Fruit fly (Drosophila melanogaster) whole organism, embryonic: ENCODE results near the gene CG34334.

ENCODE experiments used
- CG10543 ChIP-seq: fragments of 200-800 bp; sonication (Bioruptor generic); optimal IDR thresholded peaks from 3 replicates; lab custom pipeline; 2017; ENCODE audit warnings: missing biosample characterization, mild to moderate bottlenecking, missing genetic modification characterization, moderate library complexity
- CG10979 ChIP-seq: fragments of 200-800 bp; sonication (Bioruptor generic); optimal IDR thresholded peaks from 2 replicates; lab custom pipeline; 2018; ENCODE audit warnings: missing biosample characterization, mild to moderate bottlenecking, missing genetic modification characterization, moderate library complexity
- CG11085 ChIP-seq: fragments of 200-800 bp; sonication (Bioruptor generic); IDR thresholded peaks from 2 replicates; pipeline ENCODE4 v1.3.6; 2022; ENCODE audit warnings: missing biosample characterization, missing genetic modification characterization
- CG11723 ChIP-seq: fragments of 200-800 bp; sonication (Bioruptor generic); optimal IDR thresholded peaks from 2 replicates; lab custom pipeline; 2017; ENCODE audit warnings: missing biosample characterization, mild to moderate bottlenecking, missing genetic modification characterization
- CG1647 ChIP-seq: fragments of 200-800 bp; sonication (Bioruptor generic); optimal IDR thresholded peaks from 3 replicates; lab custom pipeline; 2016; ENCODE audit warnings: missing biosample characterization, missing genetic modification characterization
- CG17361 ChIP-seq: fragments of 200-800 bp; sonication (Bioruptor generic); IDR thresholded peaks from 3 replicates; pipeline ENCODE4 v1.3.6; 2022; ENCODE audit warnings: missing biosample characterization, missing genetic modification characterization
- CG17802 ChIP-seq: fragments of 200-800 bp; sonication (Bioruptor generic); optimal IDR thresholded peaks from 2 replicates; lab custom pipeline; 2018; ENCODE audit warnings: missing biosample characterization, mild to moderate bottlenecking, missing genetic modification characterization, moderate library complexity
- CG30431 ChIP-seq: fragments of 200-800 bp; sonication (Bioruptor generic); optimal IDR thresholded peaks from 2 replicates; lab custom pipeline; 2017; ENCODE audit warnings: missing biosample characterization, missing genetic modification characterization
- CG3281 ChIP-seq: fragments of 200-800 bp; sonication (Bioruptor generic); optimal IDR thresholded peaks from 3 replicates; lab custom pipeline; 2017; ENCODE audit warnings: missing biosample characterization, mild to moderate bottlenecking, missing genetic modification characterization
- CG33557 ChIP-seq: fragments of 200-800 bp; sonication (Bioruptor generic); optimal IDR thresholded peaks from 2 replicates; lab custom pipeline; 2019; ENCODE audit warnings: missing biosample characterization, mild to moderate bottlenecking, missing genetic modification characterization, moderate library complexity
- CG42726 ChIP-seq: fragments of 200-800 bp; sonication (Bioruptor generic); IDR thresholded peaks from 2 replicates; pipeline ENCODE4 v1.3.6; 2022; ENCODE audit warnings: missing biosample characterization, missing genetic modification characterization; ENCODE audit not compliant: partially characterized antibody
- CG4424 ChIP-seq: fragments of 200-800 bp; sonication (Bioruptor generic); optimal IDR thresholded peaks from 3 replicates; lab custom pipeline; 2016; ENCODE audit warnings: missing biosample characterization, missing genetic modification characterization
- CG4820 ChIP-seq: fragments of 200-800 bp; sonication (Bioruptor generic); optimal IDR thresholded peaks from 3 replicates; lab custom pipeline; 2016; ENCODE audit warnings: missing biosample characterization, missing genetic modification characterization
- CG5180 ChIP-seq: fragments of 200-800 bp; sonication (Bioruptor generic); optimal IDR thresholded peaks from 3 replicates; lab custom pipeline; 2017; ENCODE audit warnings: missing biosample characterization, missing genetic modification characterization, mild to moderate bottlenecking, moderate library complexity, missing genetic modification reagents
- CG6765 ChIP-seq: fragments of 200-800 bp; sonication (Bioruptor generic); optimal IDR thresholded peaks from 3 replicates; lab custom pipeline; 2017; ENCODE audit warnings: missing biosample characterization, mild to moderate bottlenecking, missing genetic modification characterization
- CG7839 ChIP-seq: fragments of 200-800 bp; sonication (Bioruptor generic); optimal IDR thresholded peaks from 3 replicates; lab custom pipeline; 2018; ENCODE audit warnings: missing biosample characterization, mild to moderate bottlenecking, missing genetic modification characterization, moderate library complexity
- CG8944 ChIP-seq: fragments of 200-800 bp; sonication (Bioruptor generic); optimal IDR thresholded peaks from 3 replicates; lab custom pipeline; 2016; ENCODE audit warnings: missing biosample characterization, missing genetic modification characterization
- CG9932 ChIP-seq: fragments of 200-800 bp; sonication (Bioruptor generic); IDR thresholded peaks from 2 replicates; pipeline ENCODE4 v1.3.6; 2022; ENCODE audit warnings: missing biosample characterization, missing genetic modification characterization
- CrebB ChIP-seq: fragments of 200-800 bp; sonication (Bioruptor generic); optimal IDR thresholded peaks from 3 replicates; lab custom pipeline; 2018; ENCODE audit warnings: missing biosample characterization, mild to moderate bottlenecking, missing genetic modification characterization
- Dek ChIP-seq: fragments of 200-800 bp; sonication (Bioruptor generic); optimal IDR thresholded peaks from 3 replicates; lab custom pipeline; 2019; ENCODE audit warnings: missing biosample characterization, mild to moderate bottlenecking, missing genetic modification characterization, moderate library complexity
- Dll ChIP-seq: fragments of 200-800 bp; sonication (Bioruptor generic); IDR thresholded peaks from 4 replicates; pipeline ENCODE4 v1.3.6; 2022; ENCODE audit warnings: missing biosample characterization, missing genetic modification characterization; ENCODE audit not compliant: partially characterized antibody
- Doc3 ChIP-seq: fragments of 200-800 bp; sonication (Bioruptor generic); IDR thresholded peaks from 3 replicates; pipeline ENCODE4 v1.3.6; 2022; ENCODE audit warnings: missing biosample characterization, missing genetic modification characterization; ENCODE audit not compliant: partially characterized antibody
- Dref ChIP-seq: fragments of 200-800 bp; sonication (Bioruptor generic); IDR thresholded peaks from 2 replicates; pipeline ENCODE4 v1.3.6; 2022; ENCODE audit warnings: missing biosample characterization, missing genetic modification characterization
- Gug ChIP-seq: fragments of 200-800 bp; sonication (Bioruptor generic); IDR thresholded peaks from 4 replicates; pipeline ENCODE4 v1.3.6; 2022; ENCODE audit warnings: missing biosample characterization, missing genetic modification characterization
- H2.0 ChIP-seq: fragments of 200-800 bp; sonication (Bioruptor generic); IDR thresholded peaks from 2 replicates; pipeline ENCODE4 v1.3.6; 2022; ENCODE audit warnings: missing biosample characterization, missing genetic modification characterization
- HHEX ChIP-seq: fragments of 200-800 bp; sonication (Bioruptor generic); optimal IDR thresholded peaks from 3 replicates; lab custom pipeline; 2017; ENCODE audit warnings: missing biosample characterization, mild to moderate bottlenecking, missing genetic modification characterization, missing genetic modification reagents
- HLH54F ChIP-seq: fragments of 200-800 bp; sonication (Bioruptor generic); optimal IDR thresholded peaks from 3 replicates; lab custom pipeline; 2016; ENCODE audit warnings: missing biosample characterization, missing genetic modification characterization
- Hand ChIP-seq: fragments of 200-800 bp; sonication (Bioruptor generic); optimal IDR thresholded peaks from 2 replicates; lab custom pipeline; 2017; ENCODE audit warnings: mild to moderate bottlenecking, missing biosample characterization, missing genetic modification reagents, missing genetic modification characterization
- Mad ChIP-seq: fragments of 200-800 bp; sonication (Bioruptor generic); optimal IDR thresholded peaks from 2 replicates; lab custom pipeline; 2016; ENCODE audit warnings: missing biosample characterization, missing genetic modification characterization
- Myb ChIP-seq: fragments of 200-800 bp; sonication (Bioruptor generic); optimal IDR thresholded peaks from 2 replicates; lab custom pipeline; 2016; ENCODE audit warnings: missing biosample characterization, missing genetic modification characterization
- Poxn ChIP-seq: fragments of 200-800 bp; sonication (Bioruptor generic); IDR thresholded peaks from 2 replicates; pipeline ENCODE4 v1.3.6; 2022; ENCODE audit warnings: missing biosample characterization, missing genetic modification characterization
- Spps ChIP-seq: fragments of 200-800 bp; sonication (Bioruptor generic); optimal IDR thresholded peaks from 2 replicates; lab custom pipeline; 2018; ENCODE audit warnings: missing biosample characterization, mild to moderate bottlenecking, missing genetic modification characterization
- ac ChIP-seq: fragments of 200-800 bp; sonication (Bioruptor generic); optimal IDR thresholded peaks from 3 replicates; lab custom pipeline; 2017; ENCODE audit warnings: missing biosample characterization, mild to moderate bottlenecking, missing genetic modification characterization
- bowl ChIP-seq: fragments of 200-800 bp; sonication (Bioruptor generic); IDR thresholded peaks from 2 replicates; pipeline ENCODE4 v1.3.6; 2022; ENCODE audit warnings: missing biosample characterization, missing genetic modification characterization
- br ChIP-seq: fragments of >200 bp; optimal IDR thresholded peaks from 2 replicates; lab custom pipeline; 2017
- bsh ChIP-seq, 2 experiments: fragments of 200-800 bp; sonication (Bioruptor generic); optimal IDR thresholded peaks; 2 replicates each; lab custom pipeline; 2017 to 2018; ENCODE audit warnings: mild to moderate bottlenecking in 2 of 2, missing biosample characterization in 2 of 2, missing genetic modification characterization in 2 of 2, moderate library complexity in 1 of 2
- chinmo ChIP-seq: fragments of 200-800 bp; sonication (Bioruptor generic); IDR thresholded peaks from 4 replicates; pipeline ENCODE4 v1.3.6; 2022; ENCODE audit warnings: missing biosample characterization, missing genetic modification characterization; ENCODE audit not compliant: partially characterized antibody
- crp ChIP-seq, 2 experiments: fragments of 200-800 bp; sonication (Bioruptor generic); optimal IDR thresholded peaks; 2 replicates in 1 of 2; 3 replicates in 1 of 2; lab custom pipeline; 2017; ENCODE audit warnings: missing biosample characterization in 2 of 2, missing genetic modification characterization in 2 of 2, mild to moderate bottlenecking in 1 of 2, moderate library complexity in 1 of 2
- dmrt99B ChIP-seq: fragments of 200-800 bp; sonication (Bioruptor generic); optimal IDR thresholded peaks from 2 replicates; lab custom pipeline; 2018; ENCODE audit warnings: missing biosample characterization, mild to moderate bottlenecking, missing genetic modification characterization, moderate library complexity
- gt ChIP-seq: fragments of 200-800 bp; sonication (Bioruptor generic); IDR thresholded peaks from 2 replicates; pipeline ENCODE4 v1.3.6; 2022; ENCODE audit warnings: missing biosample characterization, missing genetic modification characterization
- jigr1 ChIP-seq: fragments of 200-800 bp; sonication (Bioruptor generic); IDR thresholded peaks from 3 replicates; pipeline ENCODE4 v1.3.6; 2022; ENCODE audit warnings: missing biosample characterization, missing genetic modification characterization
- luna ChIP-seq: fragments of 200-800 bp; sonication (Bioruptor generic); optimal IDR thresholded peaks from 2 replicates; lab custom pipeline; 2016; ENCODE audit warnings: missing biosample characterization, missing genetic modification characterization
- nerfin-1 ChIP-seq: fragments of 200-800 bp; sonication (Bioruptor generic); optimal IDR thresholded peaks from 3 replicates; lab custom pipeline; 2019; ENCODE audit warnings: missing biosample characterization, mild to moderate bottlenecking, missing genetic modification characterization, moderate library complexity
- nerfin-2 ChIP-seq: fragments of 200-800 bp; sonication (Bioruptor generic); IDR thresholded peaks from 2 replicates; pipeline ENCODE4 v1.3.6; 2022; ENCODE audit warnings: missing biosample characterization, missing genetic modification characterization; ENCODE audit not compliant: partially characterized antibody
- pita ChIP-seq: fragments of 200-800 bp; sonication (Bioruptor generic); optimal IDR thresholded peaks from 2 replicates; lab custom pipeline; 2017; ENCODE audit warnings: missing biosample characterization, mild to moderate bottlenecking, missing genetic modification characterization
- pzg ChIP-seq: fragments of 200-800 bp; sonication (Bioruptor generic); optimal IDR thresholded peaks from 3 replicates; lab custom pipeline; 2018; ENCODE audit warnings: missing biosample characterization, mild to moderate bottlenecking, missing genetic modification characterization, moderate library complexity
- repo ChIP-seq: fragments of 200-800 bp; sonication (Bioruptor generic); optimal IDR thresholded peaks from 2 replicates; lab custom pipeline; 2016; ENCODE audit warnings: missing biosample characterization, missing genetic modification characterization
- sens ChIP-seq: fragments of 200-800 bp; sonication (Bioruptor generic); peaks from one replicate; lab custom pipeline; 2016; ENCODE audit warnings: missing biosample characterization, missing genetic modification characterization
- wdn ChIP-seq: fragments of 200-800 bp; sonication (Bioruptor generic); IDR thresholded peaks from 2 replicates; pipeline ENCODE4 v1.3.6; 2022; ENCODE audit warnings: missing biosample characterization, missing genetic modification characterization

Gene CG34334

DNA sequence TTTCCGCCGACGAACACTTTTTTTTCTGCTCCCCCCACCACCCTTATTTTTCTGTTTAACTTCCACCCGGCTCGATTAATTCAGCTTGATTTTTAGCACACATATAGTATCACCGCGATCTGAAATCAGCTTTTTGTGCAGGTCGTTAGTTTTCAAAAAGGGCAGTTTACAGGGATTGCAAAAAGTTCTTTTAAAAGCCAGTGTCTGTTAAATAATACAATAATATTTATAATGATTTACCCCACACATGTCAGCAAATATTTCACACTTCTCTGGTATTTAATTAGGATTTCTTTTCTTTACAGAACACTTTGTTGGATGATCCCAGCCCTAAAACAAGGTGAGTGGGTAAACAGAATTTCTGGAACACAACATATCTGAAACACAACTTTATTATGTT, 40.5 kb upstream of the CG34334 start, which contains the start of gene CG42346:
Gene CG42346 (plus strand): TSS at position 301 of the 400 bp plus-strand sequence.
- TF ChIP-seq CrebB (tag; lab: Kevin White, UChicago) (no peak), gt (GFP tag; lab: Robert Waterston, UW) (no peak), sens (GFP tag; lab: Kevin White, UChicago) (peak; percentile 7), bowl (no peak), Dref (GFP tag; lab: Robert Waterston, UW) (no peak), HLH54F (GFP tag; lab: Kevin White, UChicago) (no peak), luna (no peak), CG4424 (GFP tag; lab: Kevin White, UChicago) (no peak), CG33557 (GFP tag; lab: Kevin White, UChicago) (no peak)

DNA sequence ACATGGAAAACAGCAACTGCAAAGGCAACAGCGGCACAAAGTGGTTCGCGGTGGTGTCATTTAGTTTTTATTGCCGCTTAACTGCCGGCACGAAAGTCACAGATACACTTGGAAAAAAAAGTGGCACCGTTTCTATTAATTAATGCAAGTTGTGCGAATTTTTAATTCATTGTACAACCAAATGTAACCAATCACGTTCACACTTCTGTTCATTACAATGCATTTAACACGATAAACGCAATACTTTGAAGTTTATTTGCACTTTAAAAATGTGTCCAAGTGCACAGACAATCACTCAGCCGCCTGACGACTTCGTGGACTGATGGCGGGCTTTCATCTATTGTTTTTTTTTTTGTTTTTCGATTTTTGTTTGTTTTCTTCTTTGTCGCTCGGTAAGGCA, 39.1 kb upstream of the CG34334 start:
- TF ChIP-seq crp (GFP tag; optimal IDR thresholded peaks at IDR 0.05; lab: Kevin White, UChicago): no peak
- TF ChIP-seq Hand (GFP tag; lab: Kevin White, UChicago): no peak
- no peak for TF ChIP-seq ac (GFP tag; lab: Kevin White, UChicago)
- no peak for TF ChIP-seq Doc3
- peak; percentile 2 for TF ChIP-seq CG1647 (GFP tag; lab: Kevin White, UChicago)
- no peak for TF ChIP-seq CG9932 (GFP tag; lab: Robert Waterston, UW)
- TF ChIP-seq repo (GFP tag; lab: Kevin White, UChicago): peak; percentile 44
- TF ChIP-seq Poxn (GFP tag; lab: Robert Waterston, UW): no peak
- peak; percentile 27 for TF ChIP-seq CG3281 (GFP tag; lab: Kevin White, UChicago)
- peak; percentile 33 for TF ChIP-seq CG7839 (tag; lab: Kevin White, UChicago)
- no peak for TF ChIP-seq Spps (tag; lab: Kevin White, UChicago)
- no peak for TF ChIP-seq wdn (GFP tag; lab: Robert Waterston, UW)
- TF ChIP-seq CG30431 (GFP tag; lab: Kevin White, UChicago): peak; percentile 48
- TF ChIP-seq bsh (GFP tag; optimal IDR thresholded peaks at IDR 0.05; lab: Kevin White, UChicago): peak; percentile 64 to 68
- TF ChIP-seq chinmo (GFP tag; lab: Robert Waterston, UW): no peak
- peak; percentile 52 for TF ChIP-seq CG4820 (GFP tag; lab: Kevin White, UChicago)
- peak; percentile 26 for TF ChIP-seq nerfin-1
- TF ChIP-seq br: no peak
- TF ChIP-seq CG11723 (GFP tag; lab: Kevin White, UChicago): no peak
- no peak for TF ChIP-seq CG6765 (GFP tag; lab: Kevin White, UChicago)
- TF ChIP-seq pzg (GFP tag; lab: Kevin White, UChicago): no peak
- peak; percentile 67 for TF ChIP-seq CG10979 (tag; lab: Kevin White, UChicago)
- no peak for TF ChIP-seq nerfin-2 (GFP tag; lab: Robert Waterston, UW)
- no peak; the same call in 1 of the 2 replicates for TF ChIP-seq bowl
- TF ChIP-seq Dek (tag; lab: Kevin White, UChicago): no peak
- TF ChIP-seq Mad (GFP tag; lab: Kevin White, UChicago): no peak
- TF ChIP-seq pita (GFP tag; lab: Kevin White, UChicago): no peak
- TF ChIP-seq CG17802 (tag; lab: Kevin White, UChicago): peak; percentile 49
- TF ChIP-seq CG5180 (GFP tag; lab: Kevin White, UChicago): no peak
- peak; percentile 17; the same call in 1 of the 2 replicates for TF ChIP-seq H2.0
- peak; percentile 11 for TF ChIP-seq Myb (GFP tag; lab: Kevin White, UChicago)
- TF ChIP-seq Dll (GFP tag; lab: Robert Waterston, UW): no peak
- peak; percentile 74 for TF ChIP-seq dmrt99B (tag; lab: Kevin White, UChicago)
- peak; percentile 52; the same call in 1 of the 3 replicates for TF ChIP-seq CG17361 (GFP tag; lab: Robert Waterston, UW)
- TF ChIP-seq jigr1 (GFP tag; lab: Robert Waterston, UW): no peak
- no peak for TF ChIP-seq CG10543 (GFP tag; lab: Kevin White, UChicago)
- TF ChIP-seq CG42726 (GFP tag; lab: Robert Waterston, UW): no peak
- no peak for TF ChIP-seq CG11085
- TF ChIP-seq HHEX (GFP tag; lab: Kevin White, UChicago): peak; percentile 33
- TF ChIP-seq CG8944 (GFP tag; lab: Kevin White, UChicago): peak; percentile 26
- peak; percentile 29; the same call in 1 of the 4 replicates for TF ChIP-seq Gug (GFP tag; lab: Robert Waterston, UW)
